Worm (Caenorhabditis elegans) whole organism, L4 larva: ENCODE measurements around the gene K10D6.3.

Experiments
- F44E2.7 ChIP-seq: fragments of 200-800 bp; sonication (Bioruptor generic); IDR thresholded peaks from 2 replicates; pipeline ENCODE4 v2.1.2; 2022; ENCODE audit warnings: missing genetic modification characterization, missing compliant biosample characterization
- F49E8.2 ChIP-seq: sonication (generic microtip); optimal IDR thresholded peaks from 2 replicates; lab custom pipeline; 2016; ENCODE audit warnings: missing compliant biosample characterization, mild to moderate bottlenecking, missing genetic modification characterization, borderline replicate concordance
- T20F7.1 ChIP-seq: fragments of 200-800 bp; sonication (Bioruptor generic); optimal IDR thresholded peaks from 2 replicates; lab custom pipeline; 2018; ENCODE audit warnings: mild to moderate bottlenecking, missing genetic modification characterization, missing compliant biosample characterization
- Y5F2A.4 ChIP-seq: fragments of 200-800 bp; sonication (Bioruptor generic); optimal IDR thresholded peaks from 2 replicates; lab custom pipeline; 2018; ENCODE audit warnings: mild to moderate bottlenecking, missing genetic modification characterization, missing compliant biosample characterization
- Y75B8A.6 ChIP-seq: fragments of 200-800 bp; sonication (Bioruptor generic); IDR thresholded peaks from 2 replicates; pipeline ENCODE4 v1.3.6; 2022; ENCODE audit warnings: missing genetic modification reagents, missing genetic modification characterization, missing compliant biosample characterization
- ZK546.5 ChIP-seq, 2 experiments: sonication (generic microtip); optimal IDR thresholded peaks; 2 replicates each; lab custom pipeline; 2017; ENCODE audit warnings: missing biosample characterization in 2 of 2, missing genetic modification characterization in 2 of 2
- aha-1 ChIP-seq: fragments of 150-350 bp; peaks from one replicate; lab custom pipeline; 2014; ENCODE audit warnings: missing biosample characterization, missing genetic modification characterization
- ceh-32 ChIP-seq: sonication (generic microtip); optimal IDR thresholded peaks from 2 replicates; lab custom pipeline; 2016; ENCODE audit warnings: mild to moderate bottlenecking, missing genetic modification characterization, missing compliant biosample characterization; ENCODE audit not compliant: poor library complexity
- cey-2 ChIP-seq: sonication (generic microtip); optimal IDR thresholded peaks from 3 replicates; lab custom pipeline; 2017; ENCODE audit warnings: missing genetic modification characterization, mild to moderate bottlenecking, missing compliant biosample characterization, antibody characterized with exemption, borderline replicate concordance; ENCODE audit not compliant: insufficient read depth
- ctbp-1 ChIP-seq: fragments of 200-800 bp; sonication (Bioruptor generic); IDR thresholded peaks from 2 replicates; pipeline ENCODE4 v1.3.6; 2022; ENCODE audit warnings: missing genetic modification reagents, missing genetic modification characterization, missing compliant biosample characterization
- daf-12 ChIP-seq: fragments of 150-350 bp; optimal IDR thresholded peaks from 2 replicates; lab custom pipeline; 2014; ENCODE audit warnings: missing biosample characterization, missing genetic modification reagents, missing genetic modification characterization
- daf-16 ChIP-seq, 3 experiments: sonication (generic microtip); optimal IDR thresholded peaks; 2 replicates each; lab custom pipeline; 2016 to 2017; ENCODE audit warnings: missing genetic modification characterization in 3 of 3, missing genetic modification reagents in 3 of 3, mild to moderate bottlenecking in 2 of 3, missing compliant biosample characterization in 2 of 3, missing biosample characterization in 1 of 3, moderate library complexity in 1 of 3
- daf-19 ChIP-seq: fragments of 200-800 bp; sonication (Bioruptor generic); conservative IDR thresholded peaks from 2 replicates; pipeline ENCODE4 v1.3.6; 2022; ENCODE audit warnings: missing genetic modification characterization, missing compliant biosample characterization
- dmd-6 ChIP-seq: fragments of 200-800 bp; sonication (Bioruptor generic); IDR thresholded peaks from 2 replicates; pipeline ENCODE4 v1.3.6; 2022; ENCODE audit warnings: missing genetic modification reagents, missing genetic modification characterization, missing compliant biosample characterization
- dmd-8 ChIP-seq: fragments of 200-800 bp; sonication (Bioruptor generic); IDR thresholded peaks from 2 replicates; pipeline ENCODE4 v1.3.6; 2022; ENCODE audit warnings: missing genetic modification characterization, missing compliant biosample characterization
- dmd-9 ChIP-seq: fragments of 200-800 bp; sonication (Bioruptor generic); IDR thresholded peaks from 2 replicates; pipeline ENCODE4 v1.3.6; 2022; ENCODE audit warnings: missing genetic modification reagents, missing genetic modification characterization, missing compliant biosample characterization
- dve-1 ChIP-seq: sonication (generic microtip); optimal IDR thresholded peaks from 2 replicates; lab custom pipeline; 2017; ENCODE audit warnings: antibody characterized with exemption, mild to moderate bottlenecking, missing genetic modification characterization, missing compliant biosample characterization; ENCODE audit not compliant: insufficient read depth
- egl-43 ChIP-seq: fragments of 200-800 bp; sonication (Bioruptor generic); IDR thresholded peaks from 2 replicates; pipeline ENCODE4 v1.3.6; 2022; ENCODE audit warnings: missing genetic modification reagents, missing genetic modification characterization, missing compliant biosample characterization
- gei-8 ChIP-seq: fragments of 200-800 bp; sonication (Bioruptor generic); optimal IDR thresholded peaks from 2 replicates; lab custom pipeline; 2018; ENCODE audit warnings: mild to moderate bottlenecking, missing genetic modification characterization, missing compliant biosample characterization
- hlh-11 ChIP-seq: fragments of 200-800 bp; sonication (Bioruptor generic); optimal IDR thresholded peaks from 2 replicates; lab custom pipeline; 2018; ENCODE audit warnings: mild to moderate bottlenecking, missing genetic modification characterization, missing compliant biosample characterization
- hlh-30 ChIP-seq: sonication (generic microtip); optimal IDR thresholded peaks from 2 replicates; lab custom pipeline; 2017; ENCODE audit warnings: antibody characterized with exemption, mild to moderate bottlenecking, missing genetic modification characterization, missing compliant biosample characterization; ENCODE audit not compliant: insufficient read depth
- lin-38 ChIP-seq: fragments of 200-800 bp; sonication (Bioruptor generic); IDR thresholded peaks from 2 replicates; pipeline ENCODE4 v1.3.6; 2022; ENCODE audit warnings: missing genetic modification reagents, missing genetic modification characterization, missing compliant biosample characterization
- lir-3 ChIP-seq: sonication (generic microtip); optimal IDR thresholded peaks from 2 replicates; lab custom pipeline; 2016; ENCODE audit warnings: mild to moderate bottlenecking, missing genetic modification characterization, missing compliant biosample characterization
- mdl-1 ChIP-seq, 2 experiments: fragments of 150-350 bp in 1 of 2; sonication (generic microtip) in 1 of 2; optimal IDR thresholded peaks; 2 replicates each; lab custom pipeline; 2014 to 2017; ENCODE audit warnings: missing biosample characterization in 2 of 2, missing genetic modification characterization in 2 of 2
- mes-2 ChIP-seq: sonication (generic microtip); optimal IDR thresholded peaks from 2 replicates; lab custom pipeline; 2016; ENCODE audit warnings: missing genotype, mild to moderate bottlenecking, missing genetic modification characterization, missing compliant biosample characterization; ENCODE audit not compliant: poor library complexity, severe bottlenecking
- mxl-2 ChIP-seq: fragments of 200-800 bp; sonication (Bioruptor generic); conservative IDR thresholded peaks from 2 replicates; pipeline ENCODE4 v1.3.6; 2022; ENCODE audit warnings: missing genetic modification reagents, missing genetic modification characterization, missing compliant biosample characterization
- mxl-3 ChIP-seq: fragments of 200-800 bp; sonication (Bioruptor generic); optimal IDR thresholded peaks from 2 replicates; lab custom pipeline; 2018; ENCODE audit warnings: mild to moderate bottlenecking, missing genetic modification characterization, missing compliant biosample characterization
- nhr-10 ChIP-seq: fragments of 150-350 bp; optimal IDR thresholded peaks from 2 replicates; lab custom pipeline; 2014; ENCODE audit warnings: missing biosample characterization, missing genetic modification characterization
- nhr-102 ChIP-seq: sonication (generic microtip); optimal IDR thresholded peaks from 2 replicates; lab custom pipeline; 2016; ENCODE audit warnings: mild to moderate bottlenecking, missing genetic modification characterization, moderate library complexity, missing compliant biosample characterization
- nhr-111 ChIP-seq: fragments of 200-800 bp; sonication (Bioruptor generic); optimal IDR thresholded peaks from 2 replicates; lab custom pipeline; 2018; ENCODE audit warnings: mild to moderate bottlenecking, missing genetic modification characterization, missing compliant biosample characterization
- nhr-28 ChIP-seq: fragments of 150-350 bp; optimal IDR thresholded peaks from 2 replicates; lab custom pipeline; 2014; ENCODE audit warnings: missing biosample characterization, missing genetic modification characterization
- nhr-48 ChIP-seq: sonication (generic microtip); optimal IDR thresholded peaks from 2 replicates; lab custom pipeline; 2016; ENCODE audit warnings: mild to moderate bottlenecking, missing genetic modification characterization, missing compliant biosample characterization
- nhr-6 ChIP-seq: fragments of 150-350 bp; optimal IDR thresholded peaks from 2 replicates; lab custom pipeline; 2014; ENCODE audit warnings: missing biosample characterization, missing genetic modification characterization
- nhr-77 ChIP-seq: fragments of 150-350 bp; optimal IDR thresholded peaks from 2 replicates; lab custom pipeline; 2014; ENCODE audit warnings: missing biosample characterization, missing genetic modification characterization
- php-3 ChIP-seq: fragments of 200-800 bp; sonication (Bioruptor generic); IDR thresholded peaks from 2 replicates; pipeline ENCODE4 v1.3.6; 2022; ENCODE audit warnings: missing genetic modification reagents, missing genetic modification characterization, missing compliant biosample characterization
- pqm-1 ChIP-seq: sonication (generic microtip); optimal IDR thresholded peaks from 2 replicates; lab custom pipeline; 2017; ENCODE audit warnings: missing biosample characterization, missing genetic modification characterization
- rbr-2 ChIP-seq: sonication (generic microtip); optimal IDR thresholded peaks from 2 replicates; lab custom pipeline; 2016; ENCODE audit warnings: missing genotype, missing genetic modification characterization, missing compliant biosample characterization
- set-16 ChIP-seq: fragments of 200-800 bp; sonication (Bioruptor generic); IDR thresholded peaks from 2 replicates; pipeline ENCODE4 v1.3.6; 2022; ENCODE audit warnings: missing genetic modification reagents, missing genetic modification characterization, missing compliant biosample characterization
- unc-130 ChIP-seq: sonication (generic microtip); optimal IDR thresholded peaks from 2 replicates; lab custom pipeline; 2016; ENCODE audit warnings: missing genetic modification reagents, missing genetic modification characterization, missing compliant biosample characterization
- unc-62 ChIP-seq, 3 experiments: fragments of 150-350 bp in 1 of 3; sonication (generic microtip); optimal IDR thresholded peaks in 2 of 3; peaks in 1 of 3; 1 replicate in 1 of 3; 2 replicates in 2 of 3; lab custom pipeline; 2014 to 2017; ENCODE audit warnings: missing biosample characterization in 3 of 3, missing genetic modification characterization in 3 of 3, missing genetic modification reagents in 3 of 3, missing genotype in 1 of 3
- vab-7 ChIP-seq: fragments of 200-800 bp; sonication (Bioruptor generic); IDR thresholded peaks from 2 replicates; pipeline ENCODE4 v1.3.6; 2022; ENCODE audit warnings: missing genetic modification reagents, missing genetic modification characterization, missing compliant biosample characterization
- zfp-3 ChIP-seq: fragments of 200-800 bp; sonication (Bioruptor generic); conservative IDR thresholded peaks from 2 replicates; pipeline ENCODE4 v1.3.6; 2022; ENCODE audit warnings: missing genetic modification reagents, missing genetic modification characterization, missing compliant biosample characterization
- zip-2 ChIP-seq: fragments of 150-350 bp; optimal IDR thresholded peaks from 2 replicates; lab custom pipeline; 2014; ENCODE audit warnings: missing biosample characterization, missing genetic modification characterization

The K10D6.3 gene

DNA sequence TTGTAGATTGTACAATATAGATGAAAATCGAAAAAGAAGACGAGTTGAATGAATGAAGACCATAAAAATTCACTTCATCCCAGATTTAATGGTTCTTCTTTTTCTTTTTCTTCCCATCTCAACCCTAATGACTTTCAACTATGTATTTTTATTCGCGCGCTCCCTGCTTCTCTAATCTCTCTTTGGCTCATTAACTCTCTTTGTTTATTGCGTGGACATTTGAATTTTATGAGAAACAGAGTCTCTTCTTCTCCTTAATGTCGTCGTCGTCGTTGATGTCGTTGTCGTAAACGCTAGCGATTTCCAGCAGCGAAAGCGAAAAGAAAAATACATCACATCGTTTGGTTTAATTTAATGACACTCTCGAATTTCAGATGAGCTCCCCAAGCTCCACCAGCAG is 14.2 kb downstream of the K10D6.3 start:
- TF ChIP-seq ZK546.5 (tag; optimal IDR thresholded peaks at IDR 0.05; lab: Kevin White, UChicago) (no peak), nhr-48 (tag; lab: Kevin White, UChicago) (no peak), lir-3 (tag; lab: Kevin White, UChicago) (no peak), mes-2 (no peak), zfp-3 (GFP tag; lab: Robert Waterston, UW) (no peak), dmd-8 (GFP tag; lab: Robert Waterston, UW) (no peak), lin-38 (GFP tag; lab: Robert Waterston, UW) (no peak), Y5F2A.4 (GFP tag; lab: Kevin White, UChicago) (no peak), daf-12 (tag; lab: Kevin White, UChicago) (no peak)

DNA sequence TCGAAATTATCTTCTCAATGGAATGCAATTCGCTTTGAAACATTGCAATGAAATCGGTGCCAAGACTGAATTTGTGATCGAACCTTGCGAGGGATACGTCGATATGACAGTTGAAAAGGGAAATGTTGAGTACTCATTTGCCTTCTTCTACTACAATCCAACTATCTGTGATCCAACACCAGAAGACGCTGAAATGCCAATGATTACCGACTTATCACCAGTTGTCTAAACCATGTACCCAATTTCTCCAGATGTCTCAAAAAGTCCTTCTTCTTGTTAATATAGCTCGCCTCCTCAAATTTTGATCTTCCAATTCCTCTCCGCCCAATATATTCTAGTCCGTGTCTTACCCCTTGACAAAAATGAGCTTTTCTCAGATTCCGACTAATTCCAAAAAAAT is 15.7 kb downstream of the K10D6.3 start:
- TF ChIP-seq nhr-102 (tag; lab: Kevin White, UChicago): no peak
- TF ChIP-seq unc-62 (GFP tag; optimal IDR thresholded peaks at IDR 0.05 in 1 of 2; lab: Kevin White, UChicago): peak in 1 of 2 experiments; percentile 97
- TF ChIP-seq unc-62 (tag; optimal IDR thresholded peaks at IDR 0.05; lab: Kevin White, UChicago): no peak

DNA sequence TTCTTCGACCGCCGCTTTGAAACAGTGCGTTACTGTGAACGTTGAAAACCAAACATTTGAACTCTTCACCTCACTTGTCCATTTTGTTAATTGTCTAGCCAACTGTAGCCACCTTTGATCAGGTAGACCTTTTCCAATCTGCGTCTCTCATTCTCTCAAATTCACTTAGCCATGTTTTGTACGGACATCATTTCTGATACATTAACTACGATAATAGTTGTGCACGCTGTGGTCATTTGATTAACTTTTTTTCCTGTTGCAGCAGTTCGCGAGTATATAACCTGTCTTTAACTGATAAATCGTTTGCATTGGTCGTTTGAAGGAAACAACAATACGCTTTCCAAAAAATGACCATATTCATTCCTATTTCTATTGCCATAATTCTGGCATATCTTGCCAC is 17.0 kb downstream of the K10D6.3 start, which contains the start of gene cyp-29A2:
cyp-29A2 (plus strand) TSS at position 190 of the 400 bp plus-strand sequence.
- TF ChIP-seq unc-62 (GFP tag; optimal IDR thresholded peaks at IDR 0.05 in 1 of 2; lab: Kevin White, UChicago) (peak in 1 of 2 experiments; percentile 58), unc-62 (tag; optimal IDR thresholded peaks at IDR 0.05; lab: Kevin White, UChicago) (no peak), vab-7 (GFP tag; lab: Robert Waterston, UW) (no peak), hlh-30 (peak; percentile 52), zfp-3 (GFP tag; lab: Robert Waterston, UW) (no peak), rbr-2 (no peak), cey-2 (tag; lab: Kevin White, UChicago) (no peak), nhr-111 (no peak), ctbp-1 (GFP tag; lab: Robert Waterston, UW) (no peak), lir-3 (tag; lab: Kevin White, UChicago) (no peak), F49E8.2 (tag; lab: Kevin White, UChicago) (no peak), nhr-6 (peak; percentile 7), daf-12 (tag; lab: Kevin White, UChicago) (no peak), Y75B8A.6 (GFP tag; lab: Robert Waterston, UW) (no peak), zip-2 (no peak), nhr-10 (tag; lab: Kevin White, UChicago) (no peak), F44E2.7 (no peak), nhr-77 (tag; lab: Kevin White, UChicago) (peak; percentile 92), unc-130 (GFP tag; lab: Kevin White, UChicago) (no peak), mdl-1 (tag; optimal IDR thresholded peaks at IDR 0.05; lab: Kevin White, UChicago) (peak in 1 of 2 experiments; percentile 49), dmd-6 (peak; percentile 41), mxl-3 (GFP tag; lab: Kevin White, UChicago) (no peak), ceh-32 (tag; lab: Kevin White, UChicago) (no peak), dmd-8 (GFP tag; lab: Robert Waterston, UW) (no peak), egl-43 (GFP tag; lab: Robert Waterston, UW) (no peak), nhr-28 (peak; percentile 99), daf-19 (GFP tag; lab: Robert Waterston, UW) (no peak), dve-1 (tag; lab: Kevin White, UChicago) (peak; percentile 15), hlh-11 (tag; lab: Kevin White, UChicago) (peak; percentile 57), dmd-9 (GFP tag; lab: Robert Waterston, UW) (no peak), mxl-2 (GFP tag; lab: Robert Waterston, UW) (no peak), set-16 (no peak), T20F7.1 (GFP tag; lab: Kevin White, UChicago) (no peak), daf-16 (GFP tag; optimal IDR thresholded peaks at IDR 0.05; lab: Kevin White, UChicago) (no peak), daf-16 (tag; optimal IDR thresholded peaks at IDR 0.05; lab: Kevin White, UChicago) (peak; percentile 69), pqm-1 (tag; lab: Kevin White, UChicago) (no peak), gei-8 (GFP tag; lab: Kevin White, UChicago) (no peak), aha-1 (peak; percentile 32), php-3 (GFP tag; lab: Robert Waterston, UW) (0 out of 2 replicates have a peak, but pooled peaks have one; percentile 43)
